Fruit fly (Drosophila melanogaster) whole organism, prepupa: ENCODE measurements around the gene CG13053.

Experiments
- Blimp-1 ChIP-seq: fragments of 200-800 bp; sonication (Bioruptor generic); optimal IDR thresholded peaks from 3 replicates; lab custom pipeline; 2017; ENCODE audit warnings: missing biosample characterization, missing genetic modification characterization, mild to moderate bottlenecking, moderate library complexity, missing genetic modification reagents
- CG10631 ChIP-seq: fragments of 200-800 bp; sonication (Bioruptor generic); optimal IDR thresholded peaks from 2 replicates; lab custom pipeline; 2016; ENCODE audit warnings: missing biosample characterization, missing genetic modification characterization
- CG10669 ChIP-seq: fragments of 200-800 bp; sonication (Bioruptor generic); optimal IDR thresholded peaks from 3 replicates; lab custom pipeline; 2018; ENCODE audit warnings: missing biosample characterization, mild to moderate bottlenecking, missing genetic modification characterization, moderate library complexity
- CG11294 ChIP-seq: fragments of 200-800 bp; sonication (Bioruptor generic); IDR thresholded peaks from 2 replicates; pipeline ENCODE4 v1.3.6; 2022; ENCODE audit warnings: missing biosample characterization, missing genetic modification characterization
- CG15336 ChIP-seq: fragments of 200-800 bp; sonication (Bioruptor generic); IDR thresholded peaks from 2 replicates; pipeline ENCODE4 v1.3.6; 2022; ENCODE audit warnings: missing biosample characterization, missing genetic modification characterization
- CG16779 ChIP-seq: fragments of 200-800 bp; sonication (Bioruptor generic); optimal IDR thresholded peaks from 3 replicates; lab custom pipeline; 2017; ENCODE audit warnings: missing biosample characterization, mild to moderate bottlenecking, missing genetic modification characterization
- CG3032 ChIP-seq: fragments of 200-800 bp; optimal IDR thresholded peaks from 2 replicates; lab custom pipeline; 2019; ENCODE audit warnings: missing biosample characterization, mild to moderate bottlenecking, missing genetic modification characterization, moderate library complexity
- CG31627 ChIP-seq: fragments of 200-800 bp; sonication (Bioruptor generic); optimal IDR thresholded peaks from 3 replicates; lab custom pipeline; 2016; ENCODE audit warnings: missing biosample characterization, missing genetic modification characterization
- CG32006 ChIP-seq: fragments of 200-800 bp; sonication (Bioruptor generic); optimal IDR thresholded peaks from 3 replicates; lab custom pipeline; 2017; ENCODE audit warnings: missing biosample characterization, mild to moderate bottlenecking, missing genetic modification characterization
- CG34406 ChIP-seq: fragments of 200-800 bp; sonication (Bioruptor generic); optimal IDR thresholded peaks from 3 replicates; lab custom pipeline; 2016; ENCODE audit warnings: missing biosample characterization, missing genetic modification characterization
- CG6163 ChIP-seq: fragments of 200-800 bp; sonication (Bioruptor generic); IDR thresholded peaks from 3 replicates; pipeline ENCODE4 v1.3.6; 2022; ENCODE audit warnings: missing biosample characterization, missing genetic modification characterization
- CG6276 ChIP-seq: fragments of 200-800 bp; sonication (Bioruptor generic); optimal IDR thresholded peaks from 2 replicates; lab custom pipeline; 2017; ENCODE audit warnings: missing biosample characterization, mild to moderate bottlenecking, missing genetic modification characterization
- CG6792 ChIP-seq: fragments of 200-800 bp; sonication (Bioruptor generic); optimal IDR thresholded peaks from 3 replicates; lab custom pipeline; 2016; ENCODE audit warnings: missing biosample characterization, missing genetic modification characterization
- CG6854 ChIP-seq: fragments of 200-800 bp; sonication (Bioruptor generic); optimal IDR thresholded peaks from 2 replicates; lab custom pipeline; 2017; ENCODE audit warnings: missing biosample characterization, mild to moderate bottlenecking, missing genetic modification characterization
- CG8319 ChIP-seq: fragments of 200-800 bp; sonication (Bioruptor generic); optimal IDR thresholded peaks from 3 replicates; lab custom pipeline; 2016; ENCODE audit warnings: missing biosample characterization, missing genetic modification characterization
- CG9139 ChIP-seq: fragments of 200-800 bp; sonication (Bioruptor generic); optimal IDR thresholded peaks from 3 replicates; lab custom pipeline; 2017; ENCODE audit warnings: missing biosample characterization, mild to moderate bottlenecking, missing genetic modification characterization
- Eip75B ChIP-seq: fragments of 200-800 bp; sonication (Bioruptor generic); optimal IDR thresholded peaks from 3 replicates; lab custom pipeline; 2016; ENCODE audit warnings: missing biosample characterization, missing genetic modification characterization
- Eip78C ChIP-seq: fragments of 200-800 bp; sonication (Bioruptor generic); peaks from one replicate; lab custom pipeline; 2016; ENCODE audit warnings: missing biosample characterization, missing genetic modification characterization
- Eip93F ChIP-seq: fragments of 200-800 bp; sonication (Bioruptor generic); optimal IDR thresholded peaks from 2 replicates; lab custom pipeline; 2016; ENCODE audit warnings: missing biosample characterization, mild to moderate bottlenecking, missing genetic modification characterization
- Ets21C ChIP-seq: fragments of 200-800 bp; sonication (Bioruptor generic); optimal IDR thresholded peaks from 3 replicates; lab custom pipeline; 2016; ENCODE audit warnings: missing biosample characterization, missing genetic modification characterization
- Ets96B ChIP-seq: fragments of 200-800 bp; optimal IDR thresholded peaks from 2 replicates; lab custom pipeline; 2019; ENCODE audit warnings: missing biosample characterization, mild to moderate bottlenecking, missing genetic modification characterization, moderate library complexity
- Lpt ChIP-seq: fragments of 200-800 bp; sonication (Bioruptor generic); optimal IDR thresholded peaks from 3 replicates; lab custom pipeline; 2016; ENCODE audit warnings: missing biosample characterization, missing genetic modification characterization
- Met ChIP-seq: fragments of 200-800 bp; sonication (Bioruptor generic); optimal IDR thresholded peaks from 3 replicates; lab custom pipeline; 2016; ENCODE audit warnings: missing biosample characterization, missing genetic modification characterization
- Sox102F ChIP-seq: fragments of 200-800 bp; sonication (Bioruptor generic); optimal IDR thresholded peaks from 2 replicates; lab custom pipeline; 2016; ENCODE audit warnings: missing biosample characterization, mild to moderate bottlenecking, missing genetic modification characterization
- Sox15 ChIP-seq: fragments of 200-800 bp; sonication (Bioruptor generic); optimal IDR thresholded peaks from 3 replicates; lab custom pipeline; 2016; ENCODE audit warnings: missing biosample characterization, missing genetic modification characterization
- acj6 ChIP-seq: fragments of 200-800 bp; sonication (Bioruptor generic); optimal IDR thresholded peaks from 3 replicates; lab custom pipeline; 2016; ENCODE audit warnings: missing biosample characterization, missing genetic modification characterization
- cyc ChIP-seq: fragments of 200-800 bp; sonication (Bioruptor generic); optimal IDR thresholded peaks from 3 replicates; lab custom pipeline; 2016; ENCODE audit warnings: missing biosample characterization, missing genetic modification characterization
- dac ChIP-seq: fragments of 200-800 bp; sonication (Bioruptor generic); optimal IDR thresholded peaks from 2 replicates; lab custom pipeline; 2017; ENCODE audit warnings: missing biosample characterization, mild to moderate bottlenecking, missing genetic modification characterization
- dsx ChIP-seq: fragments of 200-800 bp; optimal IDR thresholded peaks from 3 replicates; lab custom pipeline; 2019; ENCODE audit warnings: missing biosample characterization, mild to moderate bottlenecking, missing genetic modification characterization, moderate library complexity; ENCODE audit not compliant: poor library complexity, severe bottlenecking
- eg ChIP-seq: fragments of 200-800 bp; sonication (Bioruptor generic); IDR thresholded peaks from 3 replicates; pipeline ENCODE4 v1.3.6; 2022; ENCODE audit warnings: missing biosample characterization, missing genetic modification characterization
- esn ChIP-seq: fragments of 200-800 bp; sonication (Bioruptor generic); optimal IDR thresholded peaks from 2 replicates; lab custom pipeline; 2016; ENCODE audit warnings: missing biosample characterization, mild to moderate bottlenecking, missing genetic modification characterization, moderate library complexity
- fd59A ChIP-seq: fragments of 200-800 bp; sonication (Bioruptor generic); optimal IDR thresholded peaks from 2 replicates; lab custom pipeline; 2017; ENCODE audit warnings: missing biosample characterization, mild to moderate bottlenecking, missing genetic modification characterization, missing genetic modification reagents
- fkh ChIP-seq: fragments of 200-800 bp; sonication (Bioruptor generic); optimal IDR thresholded peaks from 3 replicates; lab custom pipeline; 2017; ENCODE audit warnings: missing biosample characterization, mild to moderate bottlenecking, missing genetic modification characterization, moderate library complexity
- salr ChIP-seq, 2 experiments: fragments of 200-800 bp; sonication (Bioruptor generic); optimal IDR thresholded peaks; 3 replicates each; lab custom pipeline; 2016 to 2018; ENCODE audit warnings: missing biosample characterization in 2 of 2, missing genetic modification characterization in 2 of 2, mild to moderate bottlenecking in 1 of 2
- spab ChIP-seq: fragments of 200-800 bp; sonication (Bioruptor generic); optimal IDR thresholded peaks from 2 replicates; lab custom pipeline; 2017; ENCODE audit warnings: missing biosample characterization, mild to moderate bottlenecking, missing genetic modification characterization, missing genetic modification reagents
- ss ChIP-seq, 2 experiments: fragments of 200-800 bp; sonication (Bioruptor generic); optimal IDR thresholded peaks; 2 replicates in 1 of 2; 3 replicates in 1 of 2; lab custom pipeline; 2017 to 2018; ENCODE audit warnings: mild to moderate bottlenecking in 2 of 2, missing biosample characterization in 2 of 2, missing genetic modification characterization in 2 of 2, moderate library complexity in 1 of 2
- topi ChIP-seq: fragments of 200-800 bp; sonication (Bioruptor generic); optimal IDR thresholded peaks from 3 replicates; lab custom pipeline; 2016; ENCODE audit warnings: missing biosample characterization, missing genetic modification characterization
- vri ChIP-seq: fragments of 200-800 bp; sonication (Bioruptor generic); optimal IDR thresholded peaks from 3 replicates; lab custom pipeline; 2016; ENCODE audit warnings: missing biosample characterization, mild to moderate bottlenecking, missing genetic modification characterization

Gene CG13053

dm6 chr3L:16281880-16282556 is 22.5 kb upstream of the CG13053 start, which contains the start of gene CG13049:
TSS of gene CG13049 (minus strand) at chr3L:16281930.
- TF ChIP-seq ss (GFP tag; optimal IDR thresholded peaks at IDR 0.05; lab: Kevin White, UChicago) (peak in 1 of 2 experiments; percentile 62), Ets21C (GFP tag; lab: Kevin White, UChicago) (no peak)

dm6 chr3L:16279987-16280454 is 20.5 kb upstream of the CG13053 start, which contains the start of gene CG13064:
TSS of gene CG13064 (plus strand) at chr3L:16280404.
- TF ChIP-seq Eip78C (GFP tag; lab: Kevin White, UChicago), result peak; percentile 53
- TF ChIP-seq CG15336, result no peak
- no peak for TF ChIP-seq fkh (GFP tag; lab: Kevin White, UChicago)
- no peak for TF ChIP-seq Eip93F (GFP tag; lab: Kevin White, UChicago)
- no peak for TF ChIP-seq salr (GFP tag; optimal IDR thresholded peaks at IDR 0.05; lab: Kevin White, UChicago)
- TF ChIP-seq spab, result no peak
- TF ChIP-seq dsx, result peak; percentile 55
- TF ChIP-seq ss (GFP tag; optimal IDR thresholded peaks at IDR 0.05; lab: Kevin White, UChicago), result peak in 1 of 2 experiments; percentile 63
- no peak for TF ChIP-seq CG10631 (GFP tag; lab: Kevin White, UChicago)
- no peak for TF ChIP-seq fd59A
- TF ChIP-seq vri, result no peak
- peak; percentile 19 for TF ChIP-seq Sox102F
- TF ChIP-seq CG9139, result no peak
- no peak for TF ChIP-seq cyc (GFP tag; lab: Kevin White, UChicago)
- TF ChIP-seq Eip75B (GFP tag; lab: Kevin White, UChicago), result peak; percentile 47
- no peak for TF ChIP-seq Ets96B
- no peak for TF ChIP-seq Blimp-1 (GFP tag; lab: Kevin White, UChicago)
- TF ChIP-seq CG11294 (GFP tag; lab: Robert Waterston, UW), result no peak
- no peak for TF ChIP-seq Met (GFP tag; lab: Kevin White, UChicago)
- TF ChIP-seq topi, result no peak
- no peak for TF ChIP-seq dac (GFP tag; lab: Kevin White, UChicago)
- no peak for TF ChIP-seq Ets21C (GFP tag; lab: Kevin White, UChicago)
- TF ChIP-seq Lpt (GFP tag; lab: Kevin White, UChicago), result peak; percentile 8
- TF ChIP-seq CG3032 (tag; lab: Kevin White, UChicago), result no peak
- no peak for TF ChIP-seq CG6792

dm6 chr3L:16279171-16279570 is 19.6 kb upstream of the CG13053 start, which contains the start of gene CG13050:
TSS of gene CG13050 (minus strand) at chr3L:16279271.
- TF ChIP-seq Met (GFP tag; lab: Kevin White, UChicago) (no peak), CG6854 (GFP tag; lab: Kevin White, UChicago) (no peak), CG31627 (GFP tag; lab: Kevin White, UChicago) (no peak), CG3032 (tag; lab: Kevin White, UChicago) (no peak), Eip78C (GFP tag; lab: Kevin White, UChicago) (no peak), eg (GFP tag; lab: Robert Waterston, UW) (no peak), Eip93F (GFP tag; lab: Kevin White, UChicago) (no peak), CG16779 (tag; lab: Kevin White, UChicago) (no peak), CG11294 (GFP tag; lab: Robert Waterston, UW) (no peak), CG32006 (GFP tag; lab: Kevin White, UChicago) (no peak), CG10669 (GFP tag; lab: Kevin White, UChicago) (no peak), acj6 (GFP tag; lab: Kevin White, UChicago) (no peak), CG6163 (GFP tag; lab: Robert Waterston, UW) (no peak), cyc (GFP tag; lab: Kevin White, UChicago) (no peak), CG34406 (GFP tag; lab: Kevin White, UChicago) (no peak), esn (GFP tag; lab: Kevin White, UChicago) (no peak), Sox15 (GFP tag; lab: Kevin White, UChicago) (no peak), CG8319 (GFP tag; lab: Kevin White, UChicago) (no peak), CG6276 (GFP tag; lab: Kevin White, UChicago) (no peak)
